Worm (Caenorhabditis elegans): Measurements from ENCODE around the gene W02F12.8.
A peak's percentile ranks its signal among the peaks of the same experiment; 100 is the strongest.

W02F12.8 gene

ce11 chrV:6659533-6659932 is 35.0 kb downstream of the W02F12.8 start:
- TF ChIP-seq K02D7.2 (tag; optimal IDR thresholded peaks at IDR 0.05) (no peak), dmd-4 (tag; optimal IDR thresholded peaks at IDR 0.05; ENCODE audit: borderline replicate concordance) (no peak), ceh-18 (tag; optimal IDR thresholded peaks at IDR 0.05) (no peak), zip-5 (tag; optimal IDR thresholded peaks at IDR 0.05) (no peak), nhr-232 (tag; optimal IDR thresholded peaks at IDR 0.05) (no peak), ceh-14 (tag; optimal IDR thresholded peaks at IDR 0.05) (no peak), nhr-11 (tag; optimal IDR thresholded peaks at IDR 0.05) (no peak)

ce11 chrV:6658765-6659164 is 35.8 kb downstream of the W02F12.8 start:
- no peak for TF ChIP-seq Y22D7AL.16 (tag; optimal IDR thresholded peaks at IDR 0.05)
- no peak for TF ChIP-seq fkh-10 (GFP tag; optimal IDR thresholded peaks at IDR 0.05)
- TF ChIP-seq tbx-2 (tag; optimal IDR thresholded peaks at IDR 0.05), result peak; percentile 9
- peak; percentile 14 for TF ChIP-seq nfya-1 (tag; optimal IDR thresholded peaks at IDR 0.05)
- peak; percentile 78 for TF ChIP-seq ceh-14 (tag; optimal IDR thresholded peaks at IDR 0.05)
- peak; percentile 44 for TF ChIP-seq unc-42 (tag; optimal IDR thresholded peaks at IDR 0.05)
- TF ChIP-seq ceh-18 (tag; optimal IDR thresholded peaks at IDR 0.05), result peak; percentile 32
- no peak for TF ChIP-seq hlh-13 (GFP tag; optimal IDR thresholded peaks at IDR 0.05)
- TF ChIP-seq hlh-15 (tag; optimal IDR thresholded peaks at IDR 0.05), result no peak
- TF ChIP-seq ceh-34 (tag; optimal IDR thresholded peaks at IDR 0.05), result peak; percentile 42
- TF ChIP-seq ama-1 (optimal IDR thresholded peaks at IDR 0.05), result no peak
- TF ChIP-seq ceh-31 (tag; optimal IDR thresholded peaks at IDR 0.05), result peak; percentile 62
- TF ChIP-seq ceh-48 (tag; optimal IDR thresholded peaks at IDR 0.05), result peak; percentile 82
- no peak for TF ChIP-seq ztf-16 (tag; optimal IDR thresholded peaks at IDR 0.05)
- TF ChIP-seq sdc-2 (tag; optimal IDR thresholded peaks at IDR 0.05), result peak; percentile 22

ce11 chrV:6657532-6658259 is 36.9 kb downstream of the W02F12.8 start:
- TF ChIP-seq K02D7.2 (tag; optimal IDR thresholded peaks at IDR 0.05) (no peak), zip-5 (tag; optimal IDR thresholded peaks at IDR 0.05) (no peak), ceh-48 (tag; optimal IDR thresholded peaks at IDR 0.05) (no peak), ceh-34 (tag; optimal IDR thresholded peaks at IDR 0.05) (no peak), ttx-3 (tag; optimal IDR thresholded peaks at IDR 0.05) (no peak), F13H6.1 (tag; optimal IDR thresholded peaks at IDR 0.05) (no peak), pros-1 (tag; optimal IDR thresholded peaks at IDR 0.05) (no peak), ceh-9 (tag; optimal IDR thresholded peaks at IDR 0.05) (no peak), pag-3 (tag; optimal IDR thresholded peaks at IDR 0.05; ENCODE audit: borderline replicate concordance) (no peak), gmeb-2 (tag; optimal IDR thresholded peaks at IDR 0.05) (no peak), madf-2 (tag; optimal IDR thresholded peaks at IDR 0.05) (no peak), ceh-2 (tag; optimal IDR thresholded peaks at IDR 0.05) (no peak), nfya-1 (tag; optimal IDR thresholded peaks at IDR 0.05) (no peak), unc-55 (GFP tag; optimal IDR thresholded peaks at IDR 0.05) (no peak), syd-9 (tag; optimal IDR thresholded peaks at IDR 0.05) (no peak), Y22D7AL.16 (tag; optimal IDR thresholded peaks at IDR 0.05) (no peak), ceh-14 (tag; optimal IDR thresholded peaks at IDR 0.05) (no peak), pha-4 (tag; optimal IDR thresholded peaks at IDR 0.05) (no peak)

- TF ChIP-seq ceh-18 (tag; optimal IDR thresholded peaks at IDR 0.05), result no peak
- no peak for TF ChIP-seq Y22D7AL.16 (tag; optimal IDR thresholded peaks at IDR 0.05)
- peak; percentile 46 for TF ChIP-seq ceh-48 (tag; optimal IDR thresholded peaks at IDR 0.05)
- TF ChIP-seq ceh-31 (tag; optimal IDR thresholded peaks at IDR 0.05), result peak; percentile 35
- peak; percentile 33 for TF ChIP-seq hlh-30 (tag; optimal IDR thresholded peaks at IDR 0.05; ENCODE audit: insufficient read depth)
- TF ChIP-seq nhr-232 (tag; optimal IDR thresholded peaks at IDR 0.05), result no peak
- no peak for TF ChIP-seq K02D7.2 (tag; optimal IDR thresholded peaks at IDR 0.05)
- peak; percentile 46 for TF ChIP-seq dve-1 (tag; optimal IDR thresholded peaks at IDR 0.05)
- TF ChIP-seq unc-55 (GFP tag; optimal IDR thresholded peaks at IDR 0.05), result peak; percentile 72
- no peak for TF ChIP-seq eyg-1 (tag; optimal IDR thresholded peaks at IDR 0.05)
- peak; percentile 22 for TF ChIP-seq nfya-1 (tag; optimal IDR thresholded peaks at IDR 0.05)
Measured at ce11 chrV:6656451-6657115, 38.0 kb downstream of the W02F12.8 start, which contains the start of gene snb-1. Gene snb-1, minus strand, starts transcription at chrV:6656501.

Data from whole organism, late embryonic.